Fruit fly (Drosophila melanogaster) whole organism, embryonic: Measurements from ENCODE around the gene corn.

ENCODE experiments used
- Asciz ChIP-seq: fragments of 200-800 bp; sonication (Bioruptor generic); optimal IDR thresholded peaks from 2 replicates; lab custom pipeline; 2017; ENCODE audit warnings: missing biosample characterization, mild to moderate bottlenecking, missing genetic modification characterization, missing genetic modification reagents
- CG10979 ChIP-seq: fragments of 200-800 bp; sonication (Bioruptor generic); optimal IDR thresholded peaks from 2 replicates; lab custom pipeline; 2018; ENCODE audit warnings: missing biosample characterization, mild to moderate bottlenecking, missing genetic modification characterization, moderate library complexity
- CG11247 ChIP-seq: fragments of 200-800 bp; sonication (Bioruptor generic); IDR thresholded peaks from 2 replicates; pipeline ENCODE4 v1.3.6; 2022; ENCODE audit warnings: missing biosample characterization, missing genetic modification characterization
- CG12219 ChIP-seq: fragments of 200-800 bp; sonication (Bioruptor generic); optimal IDR thresholded peaks from 3 replicates; lab custom pipeline; 2018; ENCODE audit warnings: missing biosample characterization, mild to moderate bottlenecking, missing genetic modification characterization
- CG14710 ChIP-seq: fragments of 200-800 bp; sonication (Bioruptor generic); optimal IDR thresholded peaks from 3 replicates; lab custom pipeline; 2019; ENCODE audit warnings: missing biosample characterization, mild to moderate bottlenecking, missing genetic modification characterization, moderate library complexity
- CG15269 ChIP-seq: fragments of 200-800 bp; sonication (Bioruptor generic); optimal IDR thresholded peaks from 2 replicates; lab custom pipeline; 2018; ENCODE audit warnings: missing biosample characterization, mild to moderate bottlenecking, missing genetic modification characterization, moderate library complexity
- CG1603 ChIP-seq: fragments of 200-800 bp; sonication (Bioruptor generic); optimal IDR thresholded peaks from 2 replicates; lab custom pipeline; 2019; ENCODE audit warnings: missing biosample characterization, mild to moderate bottlenecking, missing genetic modification characterization, moderate library complexity
- CG17359 ChIP-seq: fragments of 200-800 bp; sonication (Bioruptor generic); optimal IDR thresholded peaks from 3 replicates; lab custom pipeline; 2018; ENCODE audit warnings: missing biosample characterization, mild to moderate bottlenecking, missing genetic modification characterization, moderate library complexity
- CG2199 ChIP-seq: fragments of 200-800 bp; sonication (Bioruptor generic); IDR thresholded peaks from 3 replicates; pipeline ENCODE4 v1.3.6; 2022; ENCODE audit warnings: missing biosample characterization, missing genetic modification characterization
- CG4424 ChIP-seq: fragments of 200-800 bp; sonication (Bioruptor generic); optimal IDR thresholded peaks from 3 replicates; lab custom pipeline; 2016; ENCODE audit warnings: missing biosample characterization, missing genetic modification characterization
- CG6175 ChIP-seq: fragments of 200-800 bp; sonication (Bioruptor generic); IDR thresholded peaks from 3 replicates; pipeline ENCODE4 v1.3.6; 2022; ENCODE audit warnings: missing biosample characterization, missing genetic modification characterization
- CG6254 ChIP-seq: fragments of 200-800 bp; sonication (Bioruptor generic); optimal IDR thresholded peaks from 3 replicates; lab custom pipeline; 2017; ENCODE audit warnings: mild to moderate bottlenecking, missing biosample characterization, missing genetic modification reagents, missing genetic modification characterization
- CG7271 ChIP-seq: fragments of 200-800 bp; sonication (Bioruptor generic); optimal IDR thresholded peaks from 2 replicates; lab custom pipeline; 2018; ENCODE audit warnings: missing biosample characterization, mild to moderate bottlenecking, missing genetic modification characterization, moderate library complexity
- CG8359 ChIP-seq: fragments of 200-800 bp; sonication (Bioruptor generic); optimal IDR thresholded peaks from 2 replicates; lab custom pipeline; 2017; ENCODE audit warnings: missing biosample characterization, mild to moderate bottlenecking, missing genetic modification characterization, borderline replicate concordance
- CoRest ChIP-seq: fragments of 200-800 bp; sonication (Bioruptor generic); optimal IDR thresholded peaks from 3 replicates; lab custom pipeline; 2018; ENCODE audit warnings: missing biosample characterization, mild to moderate bottlenecking, missing genetic modification characterization, moderate library complexity
- Drgx ChIP-seq: fragments of 200-800 bp; sonication (Bioruptor generic); IDR thresholded peaks from 2 replicates; pipeline ENCODE4 v1.3.6; 2022; ENCODE audit warnings: missing biosample characterization, missing genetic modification characterization
- Fer2 ChIP-seq: fragments of 200-800 bp; sonication (Bioruptor generic); optimal IDR thresholded peaks from 2 replicates; lab custom pipeline; 2018; ENCODE audit warnings: missing biosample characterization, mild to moderate bottlenecking, missing genetic modification characterization, moderate library complexity
- Gsc ChIP-seq: fragments of 200-800 bp; sonication (Bioruptor generic); IDR thresholded peaks from 2 replicates; pipeline ENCODE4 v1.3.6; 2022; ENCODE audit warnings: missing biosample characterization, missing genetic modification characterization
- Hr51 ChIP-seq, 2 experiments: fragments of 200-800 bp; sonication (Bioruptor generic); optimal IDR thresholded peaks; 2 replicates in 1 of 2; 3 replicates in 1 of 2; lab custom pipeline; 2016 to 2018; ENCODE audit warnings: missing biosample characterization in 2 of 2, missing genetic modification characterization in 2 of 2, mild to moderate bottlenecking in 1 of 2, moderate library complexity in 1 of 2
- Hsf ChIP-seq: fragments of 200-800 bp; sonication (Bioruptor generic); optimal IDR thresholded peaks from 3 replicates; lab custom pipeline; 2016; ENCODE audit warnings: missing biosample characterization, missing genetic modification characterization
- Lim3 ChIP-seq: fragments of 200-800 bp; sonication (Bioruptor generic); IDR thresholded peaks from 2 replicates; pipeline ENCODE4 v1.3.6; 2022; ENCODE audit warnings: missing biosample characterization, missing genetic modification characterization
- Med ChIP-seq: fragments of 200-800 bp; sonication (Bioruptor generic); peaks from one replicate; lab custom pipeline; 2016; ENCODE audit warnings: missing biosample characterization, missing genetic modification characterization, mild to moderate bottlenecking, inconsistent platforms, moderate library complexity
- Ptx1 ChIP-seq: fragments of 200-800 bp; sonication (Bioruptor generic); IDR thresholded peaks from 2 replicates; pipeline ENCODE4 v1.3.6; 2022; ENCODE audit warnings: missing biosample characterization, missing genetic modification characterization
- Side ChIP-seq: fragments of 200-800 bp; sonication (Bioruptor generic); optimal IDR thresholded peaks from 2 replicates; lab custom pipeline; 2016; ENCODE audit warnings: missing biosample characterization, missing genetic modification characterization
- Sox100B ChIP-seq: fragments of 200-800 bp; sonication (Bioruptor generic); optimal IDR thresholded peaks from 3 replicates; lab custom pipeline; 2018; ENCODE audit warnings: missing biosample characterization, mild to moderate bottlenecking, missing genetic modification characterization
- Sox102F ChIP-seq: fragments of 200-800 bp; sonication (Bioruptor generic); optimal IDR thresholded peaks from 2 replicates; lab custom pipeline; 2018; ENCODE audit warnings: missing biosample characterization, mild to moderate bottlenecking, missing genetic modification characterization, moderate library complexity
- Sry-δ ChIP-seq: fragments of 200-800 bp; sonication (Bioruptor generic); optimal IDR thresholded peaks from 2 replicates; lab custom pipeline; 2016; ENCODE audit warnings: missing biosample characterization, missing genetic modification characterization
- Vsx1 ChIP-seq: fragments of 200-800 bp; sonication (Bioruptor generic); optimal IDR thresholded peaks from 2 replicates; lab custom pipeline; 2017; ENCODE audit warnings: missing biosample characterization, mild to moderate bottlenecking, missing genetic modification characterization, missing genetic modification reagents
- ase ChIP-seq: fragments of 200-800 bp; sonication (Bioruptor generic); IDR thresholded peaks from 3 replicates; pipeline ENCODE4 v1.3.6; 2022; ENCODE audit warnings: missing biosample characterization, missing genetic modification characterization
- az2 ChIP-seq: fragments of 200-800 bp; sonication (Bioruptor generic); optimal IDR thresholded peaks from 3 replicates; lab custom pipeline; 2016; ENCODE audit warnings: missing biosample characterization, missing genetic modification characterization
- br ChIP-seq: fragments of >200 bp; optimal IDR thresholded peaks from 2 replicates; lab custom pipeline; 2017
- fd96Cb ChIP-seq: fragments of 200-800 bp; sonication (Bioruptor generic); optimal IDR thresholded peaks from 2 replicates; lab custom pipeline; 2018; ENCODE audit warnings: missing biosample characterization, mild to moderate bottlenecking, missing genetic modification characterization, moderate library complexity
- grau ChIP-seq: fragments of 200-800 bp; optimal IDR thresholded peaks from 3 replicates; lab custom pipeline; 2019; ENCODE audit warnings: missing biosample characterization, mild to moderate bottlenecking, missing genetic modification characterization, moderate library complexity
- kni ChIP-seq: fragments of 200-800 bp; sonication (Bioruptor generic); optimal IDR thresholded peaks from 3 replicates; lab custom pipeline; 2017; ENCODE audit warnings: mild to moderate bottlenecking, missing biosample characterization, missing genetic modification reagents, missing genetic modification characterization
- lola ChIP-seq, 3 experiments: fragments of >200 bp in 2 of 3; fragments of 200-800 bp in 1 of 3; sonication (Bioruptor generic) in 1 of 3; optimal IDR thresholded peaks; 2 replicates each; lab custom pipeline; 2017 to 2019; ENCODE audit warnings: missing biosample characterization in 3 of 3, missing genetic modification characterization in 3 of 3, mild to moderate bottlenecking in 1 of 3, moderate library complexity in 1 of 3
- luna ChIP-seq: fragments of 200-800 bp; sonication (Bioruptor generic); optimal IDR thresholded peaks from 2 replicates; lab custom pipeline; 2016; ENCODE audit warnings: missing biosample characterization, missing genetic modification characterization
- nom ChIP-seq: fragments of 200-800 bp; sonication (Bioruptor generic); optimal IDR thresholded peaks from 2 replicates; lab custom pipeline; 2017; ENCODE audit warnings: missing biosample characterization, missing genetic modification characterization, mild to moderate bottlenecking, moderate library complexity, missing genetic modification reagents
- phol ChIP-seq: fragments of 200-800 bp; sonication (Bioruptor generic); optimal IDR thresholded peaks from 3 replicates; lab custom pipeline; 2018; ENCODE audit warnings: missing biosample characterization, mild to moderate bottlenecking, missing genetic modification characterization, moderate library complexity
- sens ChIP-seq: fragments of 200-800 bp; sonication (Bioruptor generic); peaks from one replicate; lab custom pipeline; 2016; ENCODE audit warnings: missing biosample characterization, missing genetic modification characterization
- tgo ChIP-seq: fragments of 200-800 bp; sonication (Bioruptor generic); IDR thresholded peaks from 3 replicates; pipeline ENCODE4 v1.3.6; 2022; ENCODE audit warnings: missing biosample characterization, missing genetic modification characterization
- tio ChIP-seq: fragments of 200-800 bp; sonication (Bioruptor generic); optimal IDR thresholded peaks from 2 replicates; lab custom pipeline; 2017; ENCODE audit warnings: missing biosample characterization, missing genetic modification characterization, inconsistent platforms

Gene corn

DNA sequence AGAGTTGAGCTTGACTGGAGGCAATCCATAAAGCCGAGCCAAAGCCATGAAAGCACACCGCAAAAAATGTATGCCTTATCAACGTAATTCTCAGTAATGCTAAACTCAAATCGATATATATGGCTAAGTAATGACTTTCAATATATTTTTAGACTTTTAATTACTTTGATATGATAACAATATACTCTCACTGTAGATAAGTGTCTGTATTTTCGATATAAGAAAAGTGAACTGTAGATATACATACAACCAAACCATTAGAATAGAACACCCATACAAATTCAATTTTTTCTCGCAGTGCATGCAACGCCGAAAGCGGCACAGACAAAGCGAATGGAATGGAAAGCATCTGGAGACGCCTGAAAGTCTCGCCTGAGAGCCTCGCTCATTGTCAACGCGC, 3.2 kb downstream of the corn start (continued):
- peak; percentile 44 for TF ChIP-seq nom (GFP tag; lab: Kevin White, UChicago)
- TF ChIP-seq grau (tag; lab: Kevin White, UChicago), result peak; percentile 24
- TF ChIP-seq CoRest (tag; lab: Kevin White, UChicago), result peak; percentile 20
- no peak for TF ChIP-seq Side
- TF ChIP-seq CG10979 (tag; lab: Kevin White, UChicago), result peak; percentile 37
- TF ChIP-seq CG8359 (GFP tag; lab: Kevin White, UChicago), result no peak
- no peak for TF ChIP-seq Asciz (GFP tag; lab: Kevin White, UChicago)
- TF ChIP-seq Gsc (GFP tag; lab: Robert Waterston, UW), result no peak
- peak; percentile 11 for TF ChIP-seq CG15269 (tag; lab: Kevin White, UChicago)
- TF ChIP-seq CG11247 (GFP tag; lab: Robert Waterston, UW), result no peak
- peak in 1 of 2 experiments; percentile 28 for TF ChIP-seq Hr51 (GFP tag; optimal IDR thresholded peaks at IDR 0.05; lab: Kevin White, UChicago)
- TF ChIP-seq fd96Cb, result no peak
- peak; percentile 28 for TF ChIP-seq CG4424 (GFP tag; lab: Kevin White, UChicago)
- TF ChIP-seq Vsx1 (GFP tag; lab: Kevin White, UChicago), result no peak
- no peak for TF ChIP-seq Ptx1 (GFP tag; lab: Robert Waterston, UW)
- no peak for TF ChIP-seq Hsf (GFP tag; lab: Kevin White, UChicago)
- peak in 1 of 3 experiments; percentile 5 for TF ChIP-seq lola (GFP tag; optimal IDR thresholded peaks at IDR 0.05; lab: Kevin White, UChicago)
- peak; percentile 1 for TF ChIP-seq CG17359
- TF ChIP-seq CG1603 (tag; lab: Kevin White, UChicago), result peak; percentile 8
- no peak for TF ChIP-seq Lim3
- TF ChIP-seq CG2199, result no peak
- TF ChIP-seq luna, result no peak
- peak; percentile 36 for TF ChIP-seq Sox102F (GFP tag; lab: Kevin White, UChicago)
- TF ChIP-seq CG7271 (tag; lab: Kevin White, UChicago), result no peak
- peak; percentile 1 for TF ChIP-seq CG14710
- TF ChIP-seq Sry-δ, result no peak
- TF ChIP-seq sens (GFP tag; lab: Kevin White, UChicago), result peak; percentile 76
- TF ChIP-seq Fer2 (tag; lab: Kevin White, UChicago), result no peak
- peak; percentile 8 for TF ChIP-seq az2
- no peak for TF ChIP-seq tgo (GFP tag; lab: Robert Waterston, UW)
- TF ChIP-seq Sox100B (GFP tag; lab: Kevin White, UChicago), result peak; percentile 2
- TF ChIP-seq ase (GFP tag; lab: Robert Waterston, UW), result no peak
- TF ChIP-seq kni (GFP tag; lab: Kevin White, UChicago), result no peak
- no peak for TF ChIP-seq tio
- peak; percentile 52; the same call in 1 of the 2 replicates for TF ChIP-seq Drgx
- peak; percentile 23 for TF ChIP-seq phol (tag; lab: Kevin White, UChicago)
- TF ChIP-seq Med (GFP tag; lab: Kevin White, UChicago), result peak; percentile 20
- no peak for TF ChIP-seq br (lab: Kevin White, UChicago)
- TF ChIP-seq CG12219 (GFP tag; lab: Kevin White, UChicago), result no peak
- TF ChIP-seq CG6175 (GFP tag; lab: Robert Waterston, UW), result no peak
- TF ChIP-seq CG6254 (GFP tag; lab: Kevin White, UChicago), result no peak
